Worm (Caenorhabditis elegans): ENCODE results near the gene mfsd-11.

DNA sequence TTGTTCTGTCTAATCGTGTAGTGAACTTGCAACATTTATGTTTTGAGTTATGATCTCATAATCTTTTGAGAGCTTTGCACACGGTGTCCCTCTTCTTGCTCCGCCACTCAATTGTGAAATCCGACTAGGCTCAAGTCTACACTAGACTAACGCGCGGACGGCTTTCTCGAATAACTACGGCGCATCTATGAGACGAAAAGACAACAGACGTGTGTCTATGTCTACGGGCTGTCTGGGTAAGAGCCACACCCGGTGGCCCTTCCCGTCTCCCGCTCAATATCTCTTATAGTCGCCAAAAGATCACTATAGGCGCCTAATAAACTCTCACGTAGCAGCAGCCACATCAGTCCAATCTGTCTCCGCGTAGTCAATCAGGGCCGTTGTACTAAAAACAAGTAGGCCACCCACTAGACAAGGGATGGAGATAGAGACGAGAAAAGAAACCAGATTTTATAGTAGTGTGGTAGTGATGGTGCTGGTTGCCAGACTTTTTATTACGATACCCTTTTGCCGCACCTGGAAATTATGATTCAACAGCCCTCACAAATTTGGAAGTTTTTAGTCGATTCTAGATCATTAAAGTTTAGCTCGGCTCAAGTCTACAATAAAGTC, 21.9 kb upstream of the mfsd-11 start:
- TF ChIP-seq dao-5 (tag; optimal IDR thresholded peaks at IDR 0.05) (no peak), him-1 (tag; optimal IDR thresholded peaks at IDR 0.05) (no peak), W03F9.2 (tag; optimal IDR thresholded peaks at IDR 0.05) (no peak)

Measured in whole organism, L4/young adult.